Fruit fly (Drosophila melanogaster) whole organism: ENCODE data around the gene CG1571.

Source experiments
- CG8478 ChIP-seq: fragments of >200 bp; optimal IDR thresholded peaks from 2 replicates; lab custom pipeline; 2018; ENCODE audit warnings: inconsistent platforms
- Dll ChIP-seq: fragments of >200 bp; optimal IDR thresholded peaks from 2 replicates; lab custom pipeline; 2017
- EcR ChIP-seq, 2 experiments: fragments of >200 bp; optimal IDR thresholded peaks; 2 replicates each; lab custom pipeline; 2017; ENCODE audit warnings: missing biosample characterization in 2 of 2, missing genetic modification characterization in 2 of 2, missing genetic modification reagents in 2 of 2
- pan ChIP-seq: fragments of >200 bp; optimal IDR thresholded peaks from 2 replicates; lab custom pipeline; 2017
- psq ChIP-seq: fragments of >200 bp; optimal IDR thresholded peaks from 2 replicates; lab custom pipeline; 2017
- usp ChIP-seq: fragments of >200 bp; optimal IDR thresholded peaks from 2 replicates; lab custom pipeline; 2017; ENCODE audit warnings: missing biosample characterization, missing genetic modification characterization, mixed read lengths

DNA sequence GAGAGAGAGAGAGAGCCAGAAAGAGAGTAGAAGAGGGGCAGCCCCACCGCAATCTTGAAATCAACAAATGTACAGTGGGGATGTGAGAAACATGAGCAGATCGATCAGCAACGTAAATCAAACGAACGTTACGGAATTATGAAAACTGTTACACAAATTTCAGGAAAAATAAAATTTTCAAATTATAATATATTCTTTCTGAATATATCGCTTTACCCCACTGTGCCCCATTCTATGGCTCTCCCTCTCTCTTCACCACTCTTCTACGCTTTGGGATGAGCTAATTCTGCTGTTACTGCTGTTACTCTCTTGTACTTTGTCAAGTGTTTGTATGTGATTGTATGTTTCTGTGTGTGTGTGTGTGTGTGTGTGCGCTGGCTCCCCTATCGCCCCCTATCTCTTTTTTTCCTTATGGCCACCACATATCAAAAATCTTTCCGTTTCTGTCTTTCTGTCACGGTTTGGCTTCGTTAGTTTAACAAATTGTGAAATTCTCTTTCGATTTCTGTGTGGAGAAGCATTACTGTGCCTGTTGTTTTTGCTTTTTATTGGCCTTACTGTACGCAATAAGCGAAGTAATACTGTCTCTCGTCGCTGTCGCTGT lies 15.4 kb downstream of the CG1571 start:
- TF ChIP-seq pan (lab: Kevin White, UChicago) (no peak), CG8478 (lab: Kevin White, UChicago) (no peak), EcR (GFP tag; optimal IDR thresholded peaks at IDR 0.05; lab: Kevin White, UChicago) (no peak), psq (lab: Kevin White, UChicago) (no peak), usp (GFP tag; lab: Kevin White, UChicago) (no peak), Dll (lab: Kevin White, UChicago) (peak; percentile 13)
